Worm (Caenorhabditis elegans) whole organism, L2 larva: ENCODE data around the gene mtm-5.

Source experiments
- R02D3.7 ChIP-seq: fragments of 150-350 bp; optimal IDR thresholded peaks from 2 replicates; lab custom pipeline; 2014; ENCODE audit warnings: missing biosample characterization, missing genetic modification characterization
- aly-2 ChIP-seq: fragments of 150-350 bp; optimal IDR thresholded peaks from 2 replicates; lab custom pipeline; 2014; ENCODE audit warnings: missing biosample characterization, missing genetic modification characterization
- ama-1 ChIP-seq: fragments of 150-350 bp; optimal IDR thresholded peaks from 2 replicates; lab custom pipeline; 2018; ENCODE audit warnings: inconsistent platforms
- ceh-16 ChIP-seq: fragments of 150-350 bp; optimal IDR thresholded peaks from 2 replicates; lab custom pipeline; 2014; ENCODE audit warnings: missing biosample characterization, missing genetic modification characterization
- ceh-82 ChIP-seq: fragments of 150-350 bp; optimal IDR thresholded peaks from 2 replicates; lab custom pipeline; 2014; ENCODE audit warnings: missing biosample characterization, missing genetic modification characterization
- elt-3 ChIP-seq: sonication (generic microtip); optimal IDR thresholded peaks from 2 replicates; lab custom pipeline; 2017; ENCODE audit warnings: missing biosample characterization, missing genetic modification characterization
- lin-13 ChIP-seq: fragments of 150-350 bp; optimal IDR thresholded peaks from 2 replicates; lab custom pipeline; 2014; ENCODE audit warnings: missing biosample characterization, missing genetic modification reagents, missing genetic modification characterization
- unc-62 ChIP-seq: fragments of 150-350 bp; optimal IDR thresholded peaks from 2 replicates; lab custom pipeline; 2014; ENCODE audit warnings: missing biosample characterization, missing genetic modification reagents, missing genetic modification characterization
- ztf-4 ChIP-seq: fragments of 150-350 bp; optimal IDR thresholded peaks from 2 replicates; lab custom pipeline; 2014; ENCODE audit warnings: missing biosample characterization, missing genetic modification characterization

DNA sequence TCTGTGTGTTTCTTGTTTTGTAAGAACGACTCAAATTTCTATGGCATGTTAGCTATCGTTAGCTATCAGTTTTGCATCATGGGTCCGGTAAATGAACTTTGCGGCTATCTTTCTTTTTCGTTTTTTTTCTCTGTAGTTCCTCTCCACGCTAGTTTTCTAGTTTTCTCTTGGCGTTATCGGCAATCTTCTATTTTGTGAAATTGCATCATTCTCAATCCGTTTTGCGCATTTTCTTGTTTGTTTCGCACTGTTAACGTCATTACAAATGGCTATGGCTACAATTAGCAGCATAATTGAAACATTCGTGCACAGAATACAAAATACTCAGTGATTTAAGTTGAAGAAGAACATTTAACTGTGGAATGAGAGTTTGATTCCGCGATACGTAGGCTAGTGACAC is 30.2 kb downstream of the mtm-5 start:
- TF ChIP-seq ama-1 (peak; percentile 17), ceh-16 (tag; lab: Kevin White, UChicago) (no peak), elt-3 (tag; lab: Kevin White, UChicago) (no peak), R02D3.7 (tag; lab: Kevin White, UChicago) (no peak), aly-2 (tag; lab: Kevin White, UChicago) (no peak), ceh-82 (tag; lab: Kevin White, UChicago) (no peak), ztf-4 (tag; lab: Kevin White, UChicago) (no peak), lin-13 (GFP tag; lab: Kevin White, UChicago) (peak; percentile 20), unc-62 (GFP tag; lab: Kevin White, UChicago) (no peak)
